Fruit fly (Drosophila melanogaster) whole organism, embryonic: ENCODE data around the gene CG15865.

Source experiments
- B-H2 ChIP-seq: fragments of 200-800 bp; sonication (Bioruptor generic); optimal IDR thresholded peaks from 2 replicates; lab custom pipeline; 2018; ENCODE audit warnings: missing biosample characterization, mild to moderate bottlenecking, missing genetic modification characterization
- CG11085 ChIP-seq: fragments of 200-800 bp; sonication (Bioruptor generic); IDR thresholded peaks from 2 replicates; pipeline ENCODE4 v1.3.6; 2022; ENCODE audit warnings: missing biosample characterization, missing genetic modification characterization
- CG12071 ChIP-seq: fragments of 200-800 bp; sonication (Bioruptor generic); optimal IDR thresholded peaks from 3 replicates; lab custom pipeline; 2018; ENCODE audit warnings: missing biosample characterization, mild to moderate bottlenecking, missing genetic modification characterization
- CG12219 ChIP-seq: fragments of 200-800 bp; sonication (Bioruptor generic); optimal IDR thresholded peaks from 3 replicates; lab custom pipeline; 2018; ENCODE audit warnings: missing biosample characterization, mild to moderate bottlenecking, missing genetic modification characterization
- CG12299 ChIP-seq: fragments of 200-800 bp; sonication (Bioruptor generic); optimal IDR thresholded peaks from 2 replicates; lab custom pipeline; 2018; ENCODE audit warnings: missing biosample characterization, mild to moderate bottlenecking, missing genetic modification characterization
- CG12744 ChIP-seq: fragments of 200-800 bp; sonication (Bioruptor generic); optimal IDR thresholded peaks from 2 replicates; lab custom pipeline; 2016; ENCODE audit warnings: missing biosample characterization, missing genetic modification characterization
- CG13775 ChIP-seq: fragments of 200-800 bp; sonication (Bioruptor generic); optimal IDR thresholded peaks from 3 replicates; lab custom pipeline; 2017; ENCODE audit warnings: missing biosample characterization, mild to moderate bottlenecking, missing genetic modification characterization
- CG16813 ChIP-seq: fragments of 200-800 bp; sonication (Bioruptor generic); IDR thresholded peaks from 3 replicates; pipeline ENCODE4 v1.3.6; 2022; ENCODE audit warnings: missing biosample characterization, missing genetic modification characterization; ENCODE audit not compliant: partially characterized antibody
- CG18011 ChIP-seq: fragments of 200-800 bp; sonication (Bioruptor generic); optimal IDR thresholded peaks from 2 replicates; lab custom pipeline; 2017; ENCODE audit warnings: missing biosample characterization, missing genetic modification characterization, mild to moderate bottlenecking, moderate library complexity, missing genotype
- CG18764 ChIP-seq: fragments of 200-800 bp; sonication (Bioruptor generic); optimal IDR thresholded peaks from 3 replicates; lab custom pipeline; 2016; ENCODE audit warnings: missing biosample characterization, missing genetic modification characterization
- CG31441 ChIP-seq: fragments of 200-800 bp; sonication (Bioruptor generic); IDR thresholded peaks from 2 replicates; pipeline ENCODE4 v1.3.6; 2022; ENCODE audit warnings: missing biosample characterization, missing genetic modification characterization
- CG34422 ChIP-seq: fragments of 200-800 bp; sonication (Bioruptor generic); IDR thresholded peaks from 3 replicates; pipeline ENCODE4 v1.3.6; 2022; ENCODE audit warnings: missing biosample characterization, missing genetic modification characterization
- CG3838 ChIP-seq: fragments of 200-800 bp; sonication (Bioruptor generic); optimal IDR thresholded peaks from 3 replicates; lab custom pipeline; 2016; ENCODE audit warnings: missing biosample characterization, missing genetic modification characterization
- CG3847 ChIP-seq: fragments of 200-800 bp; sonication (Bioruptor generic); IDR thresholded peaks from 2 replicates; pipeline ENCODE4 v1.3.6; 2022; ENCODE audit warnings: missing biosample characterization, missing genetic modification characterization
- CG5180 ChIP-seq: fragments of 200-800 bp; sonication (Bioruptor generic); optimal IDR thresholded peaks from 3 replicates; lab custom pipeline; 2017; ENCODE audit warnings: missing biosample characterization, missing genetic modification characterization, mild to moderate bottlenecking, moderate library complexity, missing genetic modification reagents
- CG6813 ChIP-seq: fragments of 200-800 bp; sonication (Bioruptor generic); optimal IDR thresholded peaks from 2 replicates; lab custom pipeline; 2017; ENCODE audit warnings: missing biosample characterization, missing genetic modification characterization, mild to moderate bottlenecking, moderate library complexity, missing genetic modification reagents
- CG7928 ChIP-seq: fragments of 200-800 bp; sonication (Bioruptor generic); optimal IDR thresholded peaks from 2 replicates; lab custom pipeline; 2017; ENCODE audit warnings: missing biosample characterization, mild to moderate bottlenecking, missing genetic modification characterization
- CG8359 ChIP-seq: fragments of 200-800 bp; sonication (Bioruptor generic); optimal IDR thresholded peaks from 2 replicates; lab custom pipeline; 2017; ENCODE audit warnings: missing biosample characterization, mild to moderate bottlenecking, missing genetic modification characterization, borderline replicate concordance
- CG9932 ChIP-seq: fragments of 200-800 bp; sonication (Bioruptor generic); IDR thresholded peaks from 2 replicates; pipeline ENCODE4 v1.3.6; 2022; ENCODE audit warnings: missing biosample characterization, missing genetic modification characterization
- Dfd ChIP-seq, 2 experiments: fragments of >200 bp; optimal IDR thresholded peaks; 2 replicates each; lab custom pipeline; 2017; ENCODE audit warnings: missing biosample characterization in 2 of 2, missing genetic modification characterization in 2 of 2
- Dp ChIP-seq: fragments of 200-800 bp; sonication (Bioruptor generic); optimal IDR thresholded peaks from 2 replicates; lab custom pipeline; 2018; ENCODE audit warnings: missing biosample characterization, mild to moderate bottlenecking, missing genetic modification characterization, moderate library complexity
- Hey ChIP-seq: fragments of 200-800 bp; sonication (Bioruptor generic); optimal IDR thresholded peaks from 3 replicates; lab custom pipeline; 2018; ENCODE audit warnings: missing biosample characterization, mild to moderate bottlenecking, missing genetic modification characterization
- Hr3 ChIP-seq: fragments of 200-800 bp; sonication (Bioruptor generic); optimal IDR thresholded peaks from 3 replicates; lab custom pipeline; 2016; ENCODE audit warnings: missing biosample characterization, missing genetic modification characterization
- Hr51 ChIP-seq, 2 experiments: fragments of 200-800 bp; sonication (Bioruptor generic); optimal IDR thresholded peaks; 2 replicates in 1 of 2; 3 replicates in 1 of 2; lab custom pipeline; 2016 to 2018; ENCODE audit warnings: missing biosample characterization in 2 of 2, missing genetic modification characterization in 2 of 2, mild to moderate bottlenecking in 1 of 2, moderate library complexity in 1 of 2
- Hr78 ChIP-seq, 2 experiments: fragments of 200-800 bp in 1 of 2; fragments of >200 bp in 1 of 2; sonication (Bioruptor generic) in 1 of 2; optimal IDR thresholded peaks; 2 replicates each; lab custom pipeline; 2017 to 2019; ENCODE audit warnings: missing biosample characterization in 2 of 2, missing genetic modification characterization in 2 of 2, mild to moderate bottlenecking in 1 of 2, moderate library complexity in 1 of 2
- Max ChIP-seq: fragments of 200-800 bp; sonication (Bioruptor generic); optimal IDR thresholded peaks from 2 replicates; lab custom pipeline; 2016; ENCODE audit warnings: missing biosample characterization, mild to moderate bottlenecking, missing genetic modification characterization
- NC2β ChIP-seq: fragments of 200-800 bp; sonication (Bioruptor generic); optimal IDR thresholded peaks from 2 replicates; lab custom pipeline; 2016; ENCODE audit warnings: missing biosample characterization, missing genetic modification characterization
- Poxn ChIP-seq: fragments of 200-800 bp; sonication (Bioruptor generic); IDR thresholded peaks from 2 replicates; pipeline ENCODE4 v1.3.6; 2022; ENCODE audit warnings: missing biosample characterization, missing genetic modification characterization
- Sox102F ChIP-seq: fragments of 200-800 bp; sonication (Bioruptor generic); optimal IDR thresholded peaks from 2 replicates; lab custom pipeline; 2018; ENCODE audit warnings: missing biosample characterization, mild to moderate bottlenecking, missing genetic modification characterization, moderate library complexity
- YL-1 ChIP-seq: fragments of 200-800 bp; sonication (Bioruptor generic); optimal IDR thresholded peaks from 3 replicates; lab custom pipeline; 2017; ENCODE audit warnings: missing biosample characterization, mild to moderate bottlenecking, missing genetic modification characterization
- ato ChIP-seq: fragments of 200-800 bp; sonication (Bioruptor generic); IDR thresholded peaks from 2 replicates; pipeline ENCODE4 v1.3.6; 2022; ENCODE audit warnings: missing biosample characterization, missing genetic modification characterization; ENCODE audit not compliant: partially characterized antibody
- bab2 ChIP-seq: fragments of 200-800 bp; sonication (Bioruptor generic); optimal IDR thresholded peaks from 2 replicates; lab custom pipeline; 2016; ENCODE audit warnings: missing biosample characterization, missing genetic modification characterization
- bigmax ChIP-seq: fragments of 200-800 bp; sonication (Bioruptor generic); optimal IDR thresholded peaks from 2 replicates; lab custom pipeline; 2018; ENCODE audit warnings: missing biosample characterization, mild to moderate bottlenecking, missing genetic modification characterization
- br ChIP-seq: fragments of >200 bp; optimal IDR thresholded peaks from 2 replicates; lab custom pipeline; 2017
- danr ChIP-seq: fragments of 200-800 bp; sonication (Bioruptor generic); IDR thresholded peaks from 2 replicates; pipeline ENCODE4 v1.3.6; 2022; ENCODE audit warnings: missing biosample characterization, missing genetic modification characterization
- ems ChIP-seq: fragments of 200-800 bp; sonication (Bioruptor generic); optimal IDR thresholded peaks from 3 replicates; lab custom pipeline; 2016; ENCODE audit warnings: missing biosample characterization, missing genetic modification characterization
- lbe ChIP-seq: fragments of 200-800 bp; sonication (Bioruptor generic); optimal IDR thresholded peaks from 2 replicates; lab custom pipeline; 2016; ENCODE audit warnings: missing biosample characterization, mild to moderate bottlenecking, missing genetic modification characterization
- lmd ChIP-seq: fragments of 200-800 bp; sonication (Bioruptor generic); IDR thresholded peaks from 2 replicates; pipeline ENCODE4 v1.3.6; 2022; ENCODE audit warnings: missing biosample characterization, missing genetic modification characterization
- oc ChIP-seq: fragments of 200-800 bp; sonication (Bioruptor generic); optimal IDR thresholded peaks from 2 replicates; lab custom pipeline; 2018; ENCODE audit warnings: missing biosample characterization, mild to moderate bottlenecking, missing genetic modification characterization, moderate library complexity
- onecut ChIP-seq: fragments of 200-800 bp; sonication (Bioruptor generic); IDR thresholded peaks from 2 replicates; pipeline ENCODE4 v1.3.6; 2022; ENCODE audit warnings: missing biosample characterization, missing genetic modification characterization
- pb ChIP-seq: fragments of 200-800 bp; sonication (Bioruptor generic); optimal IDR thresholded peaks from 3 replicates; lab custom pipeline; 2016; ENCODE audit warnings: missing biosample characterization, missing genetic modification characterization
- psq ChIP-seq: fragments of 200-800 bp; sonication (Bioruptor generic); optimal IDR thresholded peaks from 2 replicates; lab custom pipeline; 2017; ENCODE audit warnings: missing biosample characterization, missing genetic modification characterization
- repo ChIP-seq: fragments of 200-800 bp; sonication (Bioruptor generic); optimal IDR thresholded peaks from 2 replicates; lab custom pipeline; 2016; ENCODE audit warnings: missing biosample characterization, missing genetic modification characterization
- sens-2 ChIP-seq: fragments of 200-800 bp; sonication (Bioruptor generic); IDR thresholded peaks from 2 replicates; pipeline ENCODE4 v1.3.6; 2022; ENCODE audit warnings: missing biosample characterization, missing genetic modification characterization
- sim ChIP-seq: fragments of 200-800 bp; sonication (Bioruptor generic); IDR thresholded peaks from 2 replicates; pipeline ENCODE4 v1.3.6; 2022; ENCODE audit warnings: missing biosample characterization, missing genetic modification characterization
- sna ChIP-seq: fragments of 200-800 bp; sonication (Bioruptor generic); IDR thresholded peaks from 2 replicates; pipeline ENCODE4 v1.3.6; 2022; ENCODE audit warnings: missing biosample characterization, missing genetic modification characterization; ENCODE audit not compliant: partially characterized antibody
- so ChIP-seq: fragments of 200-800 bp; sonication (Bioruptor generic); IDR thresholded peaks from 3 replicates; pipeline ENCODE4 v1.3.6; 2022; ENCODE audit warnings: missing biosample characterization, missing genetic modification characterization
- sug ChIP-seq: fragments of 200-800 bp; optimal IDR thresholded peaks from 2 replicates; lab custom pipeline; 2019; ENCODE audit warnings: missing biosample characterization, mild to moderate bottlenecking, missing genetic modification characterization, moderate library complexity
- tap ChIP-seq: fragments of 200-800 bp; optimal IDR thresholded peaks from 3 replicates; lab custom pipeline; 2019; ENCODE audit warnings: missing biosample characterization, mild to moderate bottlenecking, missing genetic modification characterization, moderate library complexity
- tgo ChIP-seq: fragments of 200-800 bp; sonication (Bioruptor generic); IDR thresholded peaks from 3 replicates; pipeline ENCODE4 v1.3.6; 2022; ENCODE audit warnings: missing biosample characterization, missing genetic modification characterization
- vfl ChIP-seq: fragments of 200-800 bp; sonication (Bioruptor generic); optimal IDR thresholded peaks from 2 replicates; lab custom pipeline; 2016; ENCODE audit warnings: missing biosample characterization, missing genetic modification characterization
- vvl ChIP-seq: fragments of 200-800 bp; sonication (Bioruptor generic); IDR thresholded peaks from 2 replicates; pipeline ENCODE4 v1.3.6; 2022; ENCODE audit warnings: missing biosample characterization, missing genetic modification characterization

CG15865 gene

dm6 chrX:16654931-16655409 is 9.3 kb downstream of the CG15865 start, which contains the start of the genes Nemp and r (continued):
- TF ChIP-seq Dp (GFP tag; lab: Kevin White, UChicago) (peak; percentile 75), NC2β (GFP tag; lab: Kevin White, UChicago) (no peak), Dfd (GFP tag; optimal IDR thresholded peaks at IDR 0.05; lab: Kevin White, UChicago) (no peak), Sox102F (GFP tag; lab: Kevin White, UChicago) (no peak), YL-1 (GFP tag; lab: Kevin White, UChicago) (no peak), bigmax (GFP tag; lab: Kevin White, UChicago) (no peak), sens-2 (GFP tag; lab: Robert Waterston, UW) (no peak), CG12744 (GFP tag; lab: Kevin White, UChicago) (no peak), Hey (tag; lab: Kevin White, UChicago) (no peak), ems (GFP tag; lab: Kevin White, UChicago) (no peak), Max (GFP tag; lab: Kevin White, UChicago) (no peak), CG9932 (GFP tag; lab: Robert Waterston, UW) (no peak), CG6813 (no peak), CG13775 (GFP tag; lab: Kevin White, UChicago) (no peak), tap (tag; lab: Kevin White, UChicago) (no peak), tgo (no peak), CG5180 (no peak), Hr51 (GFP tag; optimal IDR thresholded peaks at IDR 0.05; lab: Kevin White, UChicago) (peak in 1 of 2 experiments; percentile 37), repo (no peak), CG7928 (GFP tag; lab: Kevin White, UChicago) (no peak), vvl (GFP tag; lab: Robert Waterston, UW) (no peak), danr (GFP tag; lab: Robert Waterston, UW) (no peak), CG8359 (GFP tag; lab: Kevin White, UChicago) (no peak), CG18011 (GFP tag; lab: Kevin White, UChicago) (no peak), sna (GFP tag; lab: Robert Waterston, UW) (peak; percentile 58; the same call in 1 of the 2 replicates), CG31441 (GFP tag; lab: Robert Waterston, UW) (peak; percentile 24; the same call in 1 of the 2 replicates), sim (GFP tag; lab: Robert Waterston, UW) (no peak), pb (GFP tag; lab: Kevin White, UChicago) (no peak), CG34422 (GFP tag; lab: Robert Waterston, UW) (no peak), sug (tag; lab: Kevin White, UChicago) (no peak), onecut (GFP tag; lab: Robert Waterston, UW) (no peak), psq (GFP tag; lab: Kevin White, UChicago) (no peak), Hr3 (GFP tag; lab: Kevin White, UChicago) (no peak), CG18764 (no peak), lbe (GFP tag; lab: Kevin White, UChicago) (no peak), CG11085 (GFP tag; lab: Robert Waterston, UW) (no peak), CG12299 (tag; lab: Kevin White, UChicago) (no peak), CG3847 (GFP tag; lab: Robert Waterston, UW) (no peak), CG12219 (GFP tag; lab: Kevin White, UChicago) (no peak), ato (no peak), vfl (GFP tag; lab: Kevin White, UChicago) (no peak), Poxn (no peak), bab2 (GFP tag; lab: Kevin White, UChicago) (no peak), lmd (no peak), CG16813 (peak; percentile 77), oc (tag; lab: Kevin White, UChicago) (no peak), CG3838 (GFP tag; lab: Kevin White, UChicago) (no peak), Hr78 (GFP tag; optimal IDR thresholded peaks at IDR 0.05; lab: Kevin White, UChicago) (no peak), so (GFP tag; lab: Robert Waterston, UW) (no peak), CG12071 (GFP tag; lab: Kevin White, UChicago) (no peak), B-H2 (GFP tag; lab: Kevin White, UChicago) (no peak), br (no peak)
